Fruit fly (Drosophila melanogaster) whole organism, embryonic: ENCODE data around the gene CG11912.

Source experiments
- Abd-B ChIP-seq: fragments of 200-800 bp; sonication (Bioruptor generic); optimal IDR thresholded peaks from 2 replicates; lab custom pipeline; 2018; ENCODE audit warnings: missing biosample characterization, mild to moderate bottlenecking, missing genetic modification characterization, moderate library complexity
- Ada2b ChIP-seq: fragments of 200-800 bp; sonication (Bioruptor generic); IDR thresholded peaks from 2 replicates; pipeline ENCODE4 v1.3.6; 2022; ENCODE audit warnings: missing biosample characterization, missing genetic modification characterization
- Awh ChIP-seq: fragments of 200-800 bp; sonication (Bioruptor generic); IDR thresholded peaks from 2 replicates; pipeline ENCODE4, ENCODE4 v1.3.6; 2022; ENCODE audit warnings: missing biosample characterization, missing genetic modification characterization
- Bgb ChIP-seq: fragments of 200-800 bp; sonication (Bioruptor generic); IDR thresholded peaks from 2 replicates; pipeline ENCODE4 v1.3.6; 2022; ENCODE audit warnings: missing biosample characterization, missing genetic modification characterization; ENCODE audit not compliant: partially characterized antibody
- Blimp-1 ChIP-seq: fragments of 200-800 bp; sonication (Bioruptor generic); optimal IDR thresholded peaks from 3 replicates; lab custom pipeline; 2018; ENCODE audit warnings: missing biosample characterization, missing genetic modification characterization, mild to moderate bottlenecking, moderate library complexity, missing genetic modification reagents
- CG10959 ChIP-seq: fragments of 200-800 bp; sonication (Bioruptor generic); IDR thresholded peaks from 2 replicates; pipeline ENCODE4 v1.3.6; 2022; ENCODE audit warnings: missing biosample characterization, missing genetic modification characterization
- CG1233 ChIP-seq: fragments of 200-800 bp; sonication (Bioruptor generic); optimal IDR thresholded peaks from 4 replicates; lab custom pipeline; 2018; ENCODE audit warnings: missing biosample characterization, mild to moderate bottlenecking, missing genetic modification characterization
- CG12744 ChIP-seq: fragments of 200-800 bp; sonication (Bioruptor generic); optimal IDR thresholded peaks from 2 replicates; lab custom pipeline; 2016; ENCODE audit warnings: missing biosample characterization, missing genetic modification characterization
- CG13624 ChIP-seq: fragments of 200-800 bp; sonication (Bioruptor generic); optimal IDR thresholded peaks from 2 replicates; lab custom pipeline; 2016; ENCODE audit warnings: missing biosample characterization, missing genetic modification characterization
- CG14965 ChIP-seq: fragments of 200-800 bp; sonication (Bioruptor generic); optimal IDR thresholded peaks from 2 replicates; lab custom pipeline; 2016; ENCODE audit warnings: missing biosample characterization, missing genetic modification characterization, borderline replicate concordance
- CG15073 ChIP-seq: fragments of 200-800 bp; sonication (Bioruptor generic); optimal IDR thresholded peaks from 2 replicates; lab custom pipeline; 2016; ENCODE audit warnings: missing biosample characterization, missing genetic modification characterization
- CG17802 ChIP-seq: fragments of 200-800 bp; sonication (Bioruptor generic); optimal IDR thresholded peaks from 2 replicates; lab custom pipeline; 2018; ENCODE audit warnings: missing biosample characterization, mild to moderate bottlenecking, missing genetic modification characterization, moderate library complexity
- CG18262 ChIP-seq: fragments of 200-800 bp; optimal IDR thresholded peaks from 3 replicates; lab custom pipeline; 2019; ENCODE audit warnings: missing biosample characterization, mild to moderate bottlenecking, missing genetic modification characterization, moderate library complexity
- CG2202 ChIP-seq: fragments of 200-800 bp; sonication (Bioruptor generic); optimal IDR thresholded peaks from 2 replicates; lab custom pipeline; 2018; ENCODE audit warnings: missing biosample characterization, mild to moderate bottlenecking, missing genetic modification characterization
- CG31365 ChIP-seq: fragments of 200-800 bp; sonication (Bioruptor generic); optimal IDR thresholded peaks from 2 replicates; lab custom pipeline; 2018; ENCODE audit warnings: missing biosample characterization, mild to moderate bottlenecking, missing genetic modification characterization
- CG3163 ChIP-seq: fragments of 200-800 bp; sonication (Bioruptor generic); optimal IDR thresholded peaks from 3 replicates; lab custom pipeline; 2016; ENCODE audit warnings: missing biosample characterization, missing genetic modification characterization
- CG3847 ChIP-seq: fragments of 200-800 bp; sonication (Bioruptor generic); IDR thresholded peaks from 2 replicates; pipeline ENCODE4 v1.3.6; 2022; ENCODE audit warnings: missing biosample characterization, missing genetic modification characterization
- CG43689 ChIP-seq: fragments of 200-800 bp; sonication (Bioruptor generic); IDR thresholded peaks from 2 replicates; pipeline ENCODE4 v1.3.6; 2022; ENCODE audit warnings: missing biosample characterization, missing genetic modification characterization
- CG9437 ChIP-seq: fragments of 200-800 bp; sonication (Bioruptor generic); optimal IDR thresholded peaks from 2 replicates; lab custom pipeline; 2018; ENCODE audit warnings: missing biosample characterization, mild to moderate bottlenecking, missing genetic modification characterization
- CG9876 ChIP-seq: fragments of 200-800 bp; sonication (Bioruptor generic); optimal IDR thresholded peaks from 2 replicates; lab custom pipeline; 2016; ENCODE audit warnings: missing biosample characterization, missing genetic modification characterization
- D19B ChIP-seq: fragments of 200-800 bp; sonication (Bioruptor generic); optimal IDR thresholded peaks from 2 replicates; lab custom pipeline; 2017; ENCODE audit warnings: missing biosample characterization, mild to moderate bottlenecking, missing genetic modification characterization
- Dfd ChIP-seq, 2 experiments: fragments of >200 bp; optimal IDR thresholded peaks; 2 replicates each; lab custom pipeline; 2017; ENCODE audit warnings: missing biosample characterization in 2 of 2, missing genetic modification characterization in 2 of 2
- Fer1 ChIP-seq: fragments of 200-800 bp; sonication (Bioruptor generic); optimal IDR thresholded peaks from 2 replicates; lab custom pipeline; 2017; ENCODE audit warnings: missing biosample characterization, mild to moderate bottlenecking, missing genetic modification characterization
- H15 ChIP-seq: fragments of 200-800 bp; sonication (Bioruptor generic); IDR thresholded peaks from 3 replicates; pipeline ENCODE4 v1.3.6; 2022; ENCODE audit warnings: missing biosample characterization, missing genetic modification characterization
- HHEX ChIP-seq: fragments of 200-800 bp; sonication (Bioruptor generic); optimal IDR thresholded peaks from 3 replicates; lab custom pipeline; 2017; ENCODE audit warnings: missing biosample characterization, mild to moderate bottlenecking, missing genetic modification characterization, missing genetic modification reagents
- NC2α ChIP-seq: fragments of 200-800 bp; sonication (Bioruptor generic); optimal IDR thresholded peaks from 2 replicates; lab custom pipeline; 2016; ENCODE audit warnings: missing biosample characterization, missing genetic modification characterization
- Rfx ChIP-seq: fragments of 200-800 bp; sonication (Bioruptor generic); IDR thresholded peaks from 2 replicates; pipeline ENCODE4 v1.3.6; 2022; ENCODE audit warnings: missing biosample characterization, missing genetic modification characterization
- amos ChIP-seq: fragments of 200-800 bp; sonication (Bioruptor generic); IDR thresholded peaks from 2 replicates; pipeline ENCODE4 v1.3.6; 2022; ENCODE audit warnings: missing biosample characterization, missing genetic modification characterization; ENCODE audit not compliant: partially characterized antibody
- ash1 ChIP-seq: fragments of 200-800 bp; sonication (Bioruptor generic); optimal IDR thresholded peaks from 2 replicates; lab custom pipeline; 2018; ENCODE audit warnings: missing biosample characterization, mild to moderate bottlenecking, missing genetic modification characterization
- caup ChIP-seq: fragments of 200-800 bp; sonication (Bioruptor generic); optimal IDR thresholded peaks from 3 replicates; lab custom pipeline; 2017; ENCODE audit warnings: missing biosample characterization, mild to moderate bottlenecking, missing genetic modification characterization, moderate library complexity; ENCODE audit not compliant: severe bottlenecking
- cwo ChIP-seq: fragments of 200-800 bp; sonication (Bioruptor generic); optimal IDR thresholded peaks from 3 replicates; lab custom pipeline; 2017; ENCODE audit warnings: missing biosample characterization, missing genetic modification characterization, mild to moderate bottlenecking, moderate library complexity, missing genetic modification reagents
- fru ChIP-seq: fragments of >200 bp; optimal IDR thresholded peaks from 2 replicates; lab custom pipeline; 2017
- grn ChIP-seq: fragments of 200-800 bp; sonication (Bioruptor generic); optimal IDR thresholded peaks from 3 replicates; lab custom pipeline; 2017; ENCODE audit warnings: missing biosample characterization, missing genetic modification characterization
- gsb ChIP-seq: fragments of 200-800 bp; sonication (Bioruptor generic); IDR thresholded peaks from 2 replicates; pipeline ENCODE4 v1.3.6; 2022; ENCODE audit warnings: missing biosample characterization, missing genetic modification characterization
- hbn ChIP-seq: fragments of 200-800 bp; sonication (Bioruptor generic); IDR thresholded peaks from 2 replicates; pipeline ENCODE4 v1.3.6; 2022; ENCODE audit warnings: missing biosample characterization, missing genetic modification characterization; ENCODE audit not compliant: partially characterized antibody
- ken ChIP-seq: fragments of 200-800 bp; sonication (Bioruptor generic); IDR thresholded peaks from 3 replicates; pipeline ENCODE4 v1.3.6; 2022; ENCODE audit warnings: missing biosample characterization, missing genetic modification characterization
- mam ChIP-seq: fragments of 200-800 bp; sonication (Bioruptor generic); optimal IDR thresholded peaks from 3 replicates; lab custom pipeline; 2016; ENCODE audit warnings: missing biosample characterization, missing genetic modification characterization
- otp ChIP-seq: fragments of 200-800 bp; sonication (Bioruptor generic); IDR thresholded peaks from 3 replicates; pipeline ENCODE4, ENCODE4 v1.3.6; 2022; ENCODE audit warnings: missing biosample characterization, missing genetic modification characterization
- sc ChIP-seq, 3 experiments: fragments of >200 bp in 2 of 3; fragments of 200-800 bp in 1 of 3; sonication (Bioruptor generic) in 1 of 3; optimal IDR thresholded peaks; 2 replicates in 2 of 3; 3 replicates in 1 of 3; lab custom pipeline; 2017; ENCODE audit warnings: mild to moderate bottlenecking in 1 of 3, missing biosample characterization in 1 of 3, missing genetic modification characterization in 1 of 3, missing genetic modification reagents in 1 of 3
- sima ChIP-seq: fragments of 200-800 bp; sonication (Bioruptor generic); optimal IDR thresholded peaks from 2 replicates; lab custom pipeline; 2016; ENCODE audit warnings: missing biosample characterization, missing genetic modification characterization
- slbo ChIP-seq: fragments of 200-800 bp; sonication (Bioruptor generic); IDR thresholded peaks from 2 replicates; pipeline ENCODE4 v1.3.6; 2022; ENCODE audit warnings: missing biosample characterization, missing genetic modification characterization
- so ChIP-seq: fragments of 200-800 bp; sonication (Bioruptor generic); IDR thresholded peaks from 3 replicates; pipeline ENCODE4 v1.3.6; 2022; ENCODE audit warnings: missing biosample characterization, missing genetic modification characterization
- sug ChIP-seq: fragments of 200-800 bp; optimal IDR thresholded peaks from 2 replicates; lab custom pipeline; 2019; ENCODE audit warnings: missing biosample characterization, mild to moderate bottlenecking, missing genetic modification characterization, moderate library complexity
- tgo ChIP-seq: fragments of 200-800 bp; sonication (Bioruptor generic); IDR thresholded peaks from 3 replicates; pipeline ENCODE4 v1.3.6; 2022; ENCODE audit warnings: missing biosample characterization, missing genetic modification characterization
- tio ChIP-seq: fragments of 200-800 bp; sonication (Bioruptor generic); optimal IDR thresholded peaks from 2 replicates; lab custom pipeline; 2017; ENCODE audit warnings: missing biosample characterization, missing genetic modification characterization, inconsistent platforms
- z ChIP-seq: fragments of 200-800 bp; sonication (Bioruptor generic); IDR thresholded peaks from 3 replicates; pipeline ENCODE4 v1.3.6; 2022; ENCODE audit warnings: missing biosample characterization, missing genetic modification characterization
- zen2 ChIP-seq: fragments of 200-800 bp; sonication (Bioruptor generic); IDR thresholded peaks from 3 replicates; pipeline ENCODE4 v1.3.6; 2022; ENCODE audit warnings: missing biosample characterization, missing genetic modification characterization; ENCODE audit not compliant: partially characterized antibody
- zf30C ChIP-seq: fragments of 200-800 bp; sonication (Bioruptor generic); optimal IDR thresholded peaks from 3 replicates; lab custom pipeline; 2018; ENCODE audit warnings: missing biosample characterization, mild to moderate bottlenecking, missing genetic modification characterization

CG11912 gene

dm6 chr2L:297480-298284, 21.4 kb downstream of the CG11912 start, which contains the start of gene Pi3K21B (continued):
- TF ChIP-seq Dfd (GFP tag; optimal IDR thresholded peaks at IDR 0.05; lab: Kevin White, UChicago): peak in 1 of 2 experiments; percentile 56
- peak; percentile 68 for TF ChIP-seq CG17802 (tag; lab: Kevin White, UChicago)
- peak; percentile 62 for TF ChIP-seq CG2202
- no peak for TF ChIP-seq zen2 (GFP tag; lab: Robert Waterston, UW)
- peak; percentile 100 for TF ChIP-seq CG9437 (GFP tag; lab: Kevin White, UChicago)
- TF ChIP-seq Awh (GFP tag; lab: Robert Waterston, UW): 0 out of 2 replicates have a peak, but pooled peaks have one; percentile 51
- TF ChIP-seq Fer1 (GFP tag; lab: Kevin White, UChicago): peak; percentile 86
- TF ChIP-seq sug (tag; lab: Kevin White, UChicago): peak; percentile 92
- TF ChIP-seq D19B (GFP tag; lab: Kevin White, UChicago): peak; percentile 68
- peak; percentile 88 for TF ChIP-seq CG18262
- peak; percentile 78 for TF ChIP-seq CG10959
- 0 out of 2 replicates have a peak, but pooled peaks have one; percentile 38 for TF ChIP-seq gsb (GFP tag; lab: Robert Waterston, UW)
- no peak; the same call in 1 of the 2 replicates for TF ChIP-seq amos
- peak; percentile 69 for TF ChIP-seq H15 (GFP tag; lab: Robert Waterston, UW)
- TF ChIP-seq CG15073 (GFP tag; lab: Kevin White, UChicago): peak; percentile 67
- TF ChIP-seq sc (optimal IDR thresholded peaks at IDR 0.05; lab: Kevin White, UChicago): no peak
- peak; percentile 85 for TF ChIP-seq sc (GFP tag; optimal IDR thresholded peaks at IDR 0.05; lab: Kevin White, UChicago)
- TF ChIP-seq HHEX (GFP tag; lab: Kevin White, UChicago): peak; percentile 85
- peak; percentile 88 for TF ChIP-seq CG1233 (GFP tag; lab: Kevin White, UChicago)
- peak; percentile 36 for TF ChIP-seq sima
- peak; percentile 10 for TF ChIP-seq zf30C (GFP tag; lab: Kevin White, UChicago)
- peak; percentile 87 for TF ChIP-seq Blimp-1 (GFP tag; lab: Kevin White, UChicago)
- TF ChIP-seq hbn (GFP tag; lab: Robert Waterston, UW): no peak
- TF ChIP-seq Rfx: peak; percentile 96
- TF ChIP-seq tgo (GFP tag; lab: Robert Waterston, UW): peak; percentile 84
- TF ChIP-seq CG13624: peak; percentile 91
- peak; percentile 83 for TF ChIP-seq so (GFP tag; lab: Robert Waterston, UW)
- TF ChIP-seq CG43689: no peak; the same call in none of the 2 replicates
- TF ChIP-seq ash1 (GFP tag; lab: Kevin White, UChicago): peak; percentile 69
- TF ChIP-seq CG3847 (GFP tag; lab: Robert Waterston, UW): peak; percentile 93
- TF ChIP-seq Abd-B (GFP tag; lab: Kevin White, UChicago): peak; percentile 92
- peak; percentile 93 for TF ChIP-seq CG9876 (GFP tag; lab: Kevin White, UChicago)
- TF ChIP-seq Ada2b (GFP tag; lab: Robert Waterston, UW): peak; percentile 79
- peak; percentile 93 for TF ChIP-seq tio (GFP tag; lab: Kevin White, UChicago)
- TF ChIP-seq caup (GFP tag; lab: Kevin White, UChicago): peak; percentile 91
- TF ChIP-seq NC2α (GFP tag; lab: Kevin White, UChicago): peak; percentile 75
- peak; percentile 78 for TF ChIP-seq CG3163 (GFP tag; lab: Kevin White, UChicago)
- peak; percentile 93 for TF ChIP-seq ken (GFP tag; lab: Robert Waterston, UW)
- TF ChIP-seq Bgb (GFP tag; lab: Robert Waterston, UW): peak; percentile 26; the same call in 1 of the 2 replicates
- peak; percentile 84 for TF ChIP-seq otp (GFP tag; lab: Robert Waterston, UW)
- TF ChIP-seq cwo: peak; percentile 69
- peak; percentile 56 for TF ChIP-seq grn
- TF ChIP-seq mam: peak; percentile 96
- peak; percentile 85 for TF ChIP-seq CG12744 (GFP tag; lab: Kevin White, UChicago)
- TF ChIP-seq z: no peak
- TF ChIP-seq fru (lab: Kevin White, UChicago): no peak
- no peak for TF ChIP-seq CG31365 (tag; lab: Kevin White, UChicago)
- TF ChIP-seq CG14965: peak; percentile 55
- TF ChIP-seq slbo (GFP tag; lab: Robert Waterston, UW): peak; percentile 96
